Worm (Caenorhabditis elegans): ENCODE results near the gene M110.9.

DNA sequence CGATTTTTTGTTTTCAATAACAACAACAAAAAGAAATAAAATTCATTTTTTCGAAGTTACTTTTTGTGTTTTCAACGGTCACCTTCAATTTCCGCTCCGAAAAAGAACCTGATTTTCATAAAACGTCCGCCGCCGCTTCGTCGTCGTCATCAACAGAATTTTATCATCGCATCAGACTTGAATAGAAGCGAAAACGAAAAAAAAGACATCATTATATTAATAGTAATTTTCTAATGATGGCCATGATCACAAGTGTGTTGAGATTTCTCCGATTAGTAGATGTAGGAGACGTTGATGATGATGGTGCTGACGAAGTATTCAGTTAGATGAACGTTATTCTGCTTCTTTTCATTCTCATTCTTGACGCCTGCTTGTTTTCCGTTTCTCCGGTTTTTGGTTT lies 7.1 kb upstream of the M110.9 start:
- TF ChIP-seq ceh-16 (tag; optimal IDR thresholded peaks at IDR 0.05) (no peak), nhr-23 (tag; optimal IDR thresholded peaks at IDR 0.05) (no peak), skn-1 (tag; optimal IDR thresholded peaks at IDR 0.05) (no peak), zag-1 (tag; optimal IDR thresholded peaks at IDR 0.05) (no peak), nhr-28 (tag; optimal IDR thresholded peaks at IDR 0.05) (no peak), R02D3.7 (tag; optimal IDR thresholded peaks at IDR 0.05) (no peak), snpc-4 (tag; optimal IDR thresholded peaks at IDR 0.05) (no peak)

Data from whole organism, L3 larva.